Fruit fly (Drosophila melanogaster) whole organism, embryonic: ENCODE data around the gene Taf8.

Experiments used
- Antp ChIP-seq: fragments of 200-800 bp; sonication (Bioruptor generic); optimal IDR thresholded peaks from 3 replicates; lab custom pipeline; 2016; ENCODE audit warnings: missing biosample characterization, missing genetic modification characterization
- BEAF-32 ChIP-seq: fragments of 200-800 bp; sonication (Bioruptor generic); optimal IDR thresholded peaks from 3 replicates; lab custom pipeline; 2017; ENCODE audit warnings: missing biosample characterization, missing genetic modification characterization, mild to moderate bottlenecking, moderate library complexity, missing genetic modification reagents
- CG10147 ChIP-seq: fragments of 200-800 bp; sonication (Bioruptor generic); optimal IDR thresholded peaks from 2 replicates; lab custom pipeline; 2019; ENCODE audit warnings: missing biosample characterization, mild to moderate bottlenecking, missing genetic modification characterization, moderate library complexity
- CG10274 ChIP-seq: fragments of 200-800 bp; sonication (Bioruptor generic); optimal IDR thresholded peaks from 3 replicates; lab custom pipeline; 2017; ENCODE audit warnings: missing biosample characterization, mild to moderate bottlenecking, missing genetic modification characterization
- CG10462 ChIP-seq: fragments of 200-800 bp; sonication (Bioruptor generic); optimal IDR thresholded peaks from 2 replicates; lab custom pipeline; 2016; ENCODE audit warnings: missing biosample characterization, missing genetic modification characterization
- CG13775 ChIP-seq: fragments of 200-800 bp; sonication (Bioruptor generic); optimal IDR thresholded peaks from 3 replicates; lab custom pipeline; 2017; ENCODE audit warnings: missing biosample characterization, mild to moderate bottlenecking, missing genetic modification characterization
- CG14441 ChIP-seq: fragments of 200-800 bp; sonication (Bioruptor generic); IDR thresholded peaks from 2 replicates; pipeline ENCODE4 v1.3.6; 2022; ENCODE audit warnings: missing biosample characterization, missing genetic modification characterization
- CG17328 ChIP-seq: fragments of 200-800 bp; sonication (Bioruptor generic); IDR thresholded peaks from 2 replicates; pipeline ENCODE4 v1.3.6; 2022; ENCODE audit warnings: missing biosample characterization, missing genetic modification characterization
- CG17802 ChIP-seq: fragments of 200-800 bp; sonication (Bioruptor generic); optimal IDR thresholded peaks from 2 replicates; lab custom pipeline; 2018; ENCODE audit warnings: missing biosample characterization, mild to moderate bottlenecking, missing genetic modification characterization, moderate library complexity
- CG18764 ChIP-seq: fragments of 200-800 bp; sonication (Bioruptor generic); optimal IDR thresholded peaks from 3 replicates; lab custom pipeline; 2016; ENCODE audit warnings: missing biosample characterization, missing genetic modification characterization
- CG2129 ChIP-seq: fragments of 200-800 bp; sonication (Bioruptor generic); IDR thresholded peaks from 2 replicates; pipeline ENCODE4 v1.3.6; 2022; ENCODE audit warnings: missing biosample characterization, missing genetic modification characterization; ENCODE audit not compliant: partially characterized antibody
- CG2875 ChIP-seq: fragments of 200-800 bp; sonication (Bioruptor generic); optimal IDR thresholded peaks from 2 replicates; lab custom pipeline; 2017; ENCODE audit warnings: missing biosample characterization, mild to moderate bottlenecking, missing genetic modification characterization, missing genetic modification reagents
- CG33213 ChIP-seq: fragments of 200-800 bp; sonication (Bioruptor generic); optimal IDR thresholded peaks from 3 replicates; lab custom pipeline; 2016; ENCODE audit warnings: missing biosample characterization, missing genetic modification characterization
- CG33557 ChIP-seq: fragments of 200-800 bp; sonication (Bioruptor generic); optimal IDR thresholded peaks from 2 replicates; lab custom pipeline; 2019; ENCODE audit warnings: missing biosample characterization, mild to moderate bottlenecking, missing genetic modification characterization, moderate library complexity
- CG34224 ChIP-seq: fragments of 200-800 bp; sonication (Bioruptor generic); IDR thresholded peaks from 3 replicates; pipeline ENCODE4 v1.3.6; 2022; ENCODE audit warnings: missing biosample characterization, missing genetic modification characterization; ENCODE audit not compliant: partially characterized antibody
- CG4617 ChIP-seq: fragments of 200-800 bp; sonication (Bioruptor generic); optimal IDR thresholded peaks from 3 replicates; lab custom pipeline; 2016; ENCODE audit warnings: missing biosample characterization, missing genetic modification characterization, borderline replicate concordance
- CG8281 ChIP-seq: fragments of 200-800 bp; sonication (Bioruptor generic); optimal IDR thresholded peaks from 2 replicates; lab custom pipeline; 2018; ENCODE audit warnings: missing biosample characterization, mild to moderate bottlenecking, missing genetic modification characterization, moderate library complexity
- CG9797 ChIP-seq: fragments of 200-800 bp; sonication (Bioruptor generic); optimal IDR thresholded peaks from 3 replicates; lab custom pipeline; 2018; ENCODE audit warnings: missing biosample characterization, mild to moderate bottlenecking, missing genetic modification characterization
- D19B ChIP-seq: fragments of 200-800 bp; sonication (Bioruptor generic); optimal IDR thresholded peaks from 2 replicates; lab custom pipeline; 2017; ENCODE audit warnings: missing biosample characterization, mild to moderate bottlenecking, missing genetic modification characterization
- Hr51 ChIP-seq, 2 experiments: fragments of 200-800 bp; sonication (Bioruptor generic); optimal IDR thresholded peaks; 2 replicates in 1 of 2; 3 replicates in 1 of 2; lab custom pipeline; 2016 to 2018; ENCODE audit warnings: missing biosample characterization in 2 of 2, missing genetic modification characterization in 2 of 2, mild to moderate bottlenecking in 1 of 2, moderate library complexity in 1 of 2
- Oli ChIP-seq: fragments of 200-800 bp; sonication (Bioruptor generic); optimal IDR thresholded peaks from 2 replicates; lab custom pipeline; 2018; ENCODE audit warnings: missing biosample characterization, mild to moderate bottlenecking, missing genetic modification characterization, moderate library complexity
- Ravus ChIP-seq: fragments of 200-800 bp; sonication (Bioruptor generic); IDR thresholded peaks from 2 replicates; pipeline ENCODE4 v1.3.6; 2022; ENCODE audit warnings: missing biosample characterization, missing genetic modification characterization
- Sry-δ ChIP-seq: fragments of 200-800 bp; sonication (Bioruptor generic); optimal IDR thresholded peaks from 2 replicates; lab custom pipeline; 2016; ENCODE audit warnings: missing biosample characterization, missing genetic modification characterization
- Usf ChIP-seq: fragments of 200-800 bp; sonication (Bioruptor generic); optimal IDR thresholded peaks from 2 replicates; lab custom pipeline; 2017; ENCODE audit warnings: missing genotype, missing biosample characterization, missing genetic modification characterization
- Xrp1 ChIP-seq: fragments of 200-800 bp; sonication (Bioruptor generic); IDR thresholded peaks from 2 replicates; pipeline ENCODE4 v1.3.6; 2022; ENCODE audit warnings: missing biosample characterization, missing genetic modification characterization
- ab ChIP-seq: fragments of 200-800 bp; sonication (Bioruptor generic); optimal IDR thresholded peaks from 2 replicates; lab custom pipeline; 2016; ENCODE audit warnings: missing biosample characterization, missing genetic modification characterization
- btn ChIP-seq: fragments of 200-800 bp; sonication (Bioruptor generic); optimal IDR thresholded peaks from 2 replicates; lab custom pipeline; 2016; ENCODE audit warnings: missing biosample characterization, missing genetic modification characterization
- cas ChIP-seq: fragments of 200-800 bp; sonication (Bioruptor generic); IDR thresholded peaks from 2 replicates; pipeline ENCODE4 v1.3.6; 2022; ENCODE audit warnings: missing biosample characterization, missing genetic modification characterization
- chinmo ChIP-seq: fragments of 200-800 bp; sonication (Bioruptor generic); IDR thresholded peaks from 4 replicates; pipeline ENCODE4 v1.3.6; 2022; ENCODE audit warnings: missing biosample characterization, missing genetic modification characterization; ENCODE audit not compliant: partially characterized antibody
- chm ChIP-seq: fragments of 200-800 bp; sonication (Bioruptor generic); IDR thresholded peaks from 2 replicates; pipeline ENCODE4 v1.3.6; 2022; ENCODE audit warnings: missing biosample characterization, missing genetic modification characterization
- ci ChIP-seq: fragments of 200-800 bp; sonication (Bioruptor generic); IDR thresholded peaks from 3 replicates; pipeline ENCODE4 v1.3.6; 2022; ENCODE audit warnings: missing biosample characterization, missing genetic modification characterization
- croc ChIP-seq: fragments of 200-800 bp; sonication (Bioruptor generic); conservative IDR thresholded peaks from 3 replicates; pipeline ENCODE4 v1.3.6; 2022; ENCODE audit warnings: missing biosample characterization, missing genetic modification characterization
- crp ChIP-seq, 2 experiments: fragments of 200-800 bp; sonication (Bioruptor generic); optimal IDR thresholded peaks; 2 replicates in 1 of 2; 3 replicates in 1 of 2; lab custom pipeline; 2017; ENCODE audit warnings: missing biosample characterization in 2 of 2, missing genetic modification characterization in 2 of 2, mild to moderate bottlenecking in 1 of 2, moderate library complexity in 1 of 2
- fd96Cb ChIP-seq: fragments of 200-800 bp; sonication (Bioruptor generic); optimal IDR thresholded peaks from 2 replicates; lab custom pipeline; 2018; ENCODE audit warnings: missing biosample characterization, mild to moderate bottlenecking, missing genetic modification characterization, moderate library complexity
- gt ChIP-seq: fragments of 200-800 bp; sonication (Bioruptor generic); IDR thresholded peaks from 2 replicates; pipeline ENCODE4 v1.3.6; 2022; ENCODE audit warnings: missing biosample characterization, missing genetic modification characterization
- hbn ChIP-seq: fragments of 200-800 bp; sonication (Bioruptor generic); IDR thresholded peaks from 2 replicates; pipeline ENCODE4 v1.3.6; 2022; ENCODE audit warnings: missing biosample characterization, missing genetic modification characterization; ENCODE audit not compliant: partially characterized antibody
- pzg ChIP-seq: fragments of 200-800 bp; sonication (Bioruptor generic); optimal IDR thresholded peaks from 3 replicates; lab custom pipeline; 2018; ENCODE audit warnings: missing biosample characterization, mild to moderate bottlenecking, missing genetic modification characterization, moderate library complexity
- salm ChIP-seq: fragments of 200-800 bp; sonication (Bioruptor generic); optimal IDR thresholded peaks from 2 replicates; lab custom pipeline; 2018; ENCODE audit warnings: missing biosample characterization, mild to moderate bottlenecking, missing genetic modification characterization
- sens-2 ChIP-seq: fragments of 200-800 bp; sonication (Bioruptor generic); IDR thresholded peaks from 2 replicates; pipeline ENCODE4 v1.3.6; 2022; ENCODE audit warnings: missing biosample characterization, missing genetic modification characterization
- slbo ChIP-seq: fragments of 200-800 bp; sonication (Bioruptor generic); IDR thresholded peaks from 2 replicates; pipeline ENCODE4 v1.3.6; 2022; ENCODE audit warnings: missing biosample characterization, missing genetic modification characterization
- stwl ChIP-seq: fragments of 200-800 bp; sonication (Bioruptor generic); optimal IDR thresholded peaks from 3 replicates; lab custom pipeline; 2018; ENCODE audit warnings: missing biosample characterization, mild to moderate bottlenecking, missing genetic modification characterization, moderate library complexity
- tx ChIP-seq: fragments of 200-800 bp; sonication (Bioruptor generic); optimal IDR thresholded peaks from 2 replicates; lab custom pipeline; 2016; ENCODE audit warnings: missing biosample characterization, missing genetic modification characterization
- unc-4 ChIP-seq: fragments of 200-800 bp; sonication (Bioruptor generic); IDR thresholded peaks from 2 replicates; pipeline ENCODE4 v1.3.6; 2022; ENCODE audit warnings: missing biosample characterization, missing genetic modification characterization; ENCODE audit not compliant: partially characterized antibody
- z ChIP-seq: fragments of 200-800 bp; sonication (Bioruptor generic); IDR thresholded peaks from 3 replicates; pipeline ENCODE4 v1.3.6; 2022; ENCODE audit warnings: missing biosample characterization, missing genetic modification characterization
- zen ChIP-seq: fragments of 200-800 bp; sonication (Bioruptor generic); optimal IDR thresholded peaks from 3 replicates; lab custom pipeline; 2018; ENCODE audit warnings: missing biosample characterization, mild to moderate bottlenecking, missing genetic modification characterization, moderate library complexity
- zf30C ChIP-seq: fragments of 200-800 bp; sonication (Bioruptor generic); optimal IDR thresholded peaks from 3 replicates; lab custom pipeline; 2018; ENCODE audit warnings: missing biosample characterization, mild to moderate bottlenecking, missing genetic modification characterization
- zfh2 ChIP-seq: fragments of 200-800 bp; sonication (Bioruptor generic); optimal IDR thresholded peaks from 2 replicates; lab custom pipeline; 2016; ENCODE audit warnings: missing biosample characterization, missing genetic modification characterization

The Taf8 gene

dm6 chrX:18091159-18091676 is 10.6 kb upstream of the Taf8 start, which contains the start of gene scu (continued):
- TF ChIP-seq CG33213 (GFP tag; lab: Kevin White, UChicago) (no peak), CG9797 (peak; percentile 40), unc-4 (0 out of 2 replicates have a peak, but pooled peaks have one; percentile 13), CG4617 (GFP tag; lab: Kevin White, UChicago) (peak; percentile 0), slbo (GFP tag; lab: Robert Waterston, UW) (no peak), BEAF-32 (GFP tag; lab: Kevin White, UChicago) (peak; percentile 25)

dm6 chrX:18092126-18092525 is 9.6 kb upstream of the Taf8 start:
- TF ChIP-seq D19B (GFP tag; lab: Kevin White, UChicago) (no peak), CG17328 (no peak), Oli (no peak), z (no peak), stwl (tag; lab: Kevin White, UChicago) (no peak), Ravus (GFP tag; lab: Robert Waterston, UW) (no peak), CG33557 (no peak), zen (tag; lab: Kevin White, UChicago) (no peak), Usf (GFP tag; lab: Kevin White, UChicago) (no peak), CG18764 (no peak), croc (GFP tag; lab: Robert Waterston, UW) (no peak), CG13775 (no peak), slbo (GFP tag; lab: Robert Waterston, UW) (no peak), zf30C (GFP tag; lab: Kevin White, UChicago) (no peak)

- TF ChIP-seq CG14441 (GFP tag; lab: Robert Waterston, UW) (peak; percentile 85), Hr51 (GFP tag; optimal IDR thresholded peaks at IDR 0.05; lab: Kevin White, UChicago) (peak; percentile 73 to 84), chm (GFP tag; lab: Robert Waterston, UW) (peak; percentile 73), ci (GFP tag; lab: Robert Waterston, UW) (peak; percentile 80), cas (GFP tag; lab: Robert Waterston, UW) (0 out of 2 replicates have a peak, but pooled peaks have one; percentile 25), CG2875 (GFP tag; lab: Kevin White, UChicago) (peak; percentile 51), zfh2 (GFP tag; lab: Kevin White, UChicago) (peak; percentile 79), crp (GFP tag; optimal IDR thresholded peaks at IDR 0.05; lab: Kevin White, UChicago) (peak in 1 of 2 experiments; percentile 33), ab (GFP tag; lab: Kevin White, UChicago) (peak; percentile 41), CG10274 (GFP tag; lab: Kevin White, UChicago) (peak; percentile 64), CG8281 (tag; lab: Kevin White, UChicago) (peak; percentile 35), CG17802 (tag; lab: Kevin White, UChicago) (peak; percentile 51), hbn (GFP tag; lab: Robert Waterston, UW) (no peak), Xrp1 (GFP tag; lab: Robert Waterston, UW) (peak; percentile 91), btn (GFP tag; lab: Kevin White, UChicago) (no peak), salm (tag; lab: Kevin White, UChicago) (peak; percentile 66), tx (peak; percentile 65), CG34224 (no peak), CG10462 (GFP tag; lab: Kevin White, UChicago) (peak; percentile 79), Antp (GFP tag; lab: Kevin White, UChicago) (peak; percentile 63), sens-2 (GFP tag; lab: Robert Waterston, UW) (peak; percentile 38; the same call in 1 of the 2 replicates), fd96Cb (peak; percentile 87), gt (no peak; the same call in 1 of the 2 replicates), CG2129 (GFP tag; lab: Robert Waterston, UW) (no peak), chinmo (GFP tag; lab: Robert Waterston, UW) (no peak), CG10147 (GFP tag; lab: Kevin White, UChicago) (peak; percentile 80), pzg (peak; percentile 39), Sry-δ (peak; percentile 19)
Measured at dm6 chrX:18092810-18093222, 9.0 kb upstream of the Taf8 start, which contains the start of gene RhoGAP16F. RhoGAP16F (plus strand) TSS chrX:18093145.
